Worm (Caenorhabditis elegans): Measurements from ENCODE around the gene F22E12.1.

The F22E12.1 gene

ce11 chrV:10410030-10410713 is 47.0 kb downstream of the F22E12.1 start, which contains the start of gene F15H10.12:
F15H10.12 (minus strand) TSS chrV:10410080.
- TF ChIP-seq isw-1 (GFP tag; IDR thresholded peaks at IDR 0.05) (no peak), ces-1 (GFP tag; optimal IDR thresholded peaks at IDR 0.05) (no peak), ceh-63 (GFP tag; optimal IDR thresholded peaks at IDR 0.05) (no peak), fkh-8 (tag; optimal IDR thresholded peaks at IDR 0.05) (no peak), tlp-1 (tag; optimal IDR thresholded peaks at IDR 0.05) (no peak), egl-27 (tag; optimal IDR thresholded peaks at IDR 0.05) (no peak), egl-13 (tag; optimal IDR thresholded peaks at IDR 0.05) (no peak), ceh-82 (tag; optimal IDR thresholded peaks at IDR 0.05) (no peak), snu-23 (GFP tag; optimal IDR thresholded peaks at IDR 0.05) (no peak), lsy-2 (tag; optimal IDR thresholded peaks at IDR 0.05) (no peak), C04F5.9 (tag; optimal IDR thresholded peaks at IDR 0.05) (no peak), dpl-1 (GFP tag; optimal IDR thresholded peaks at IDR 0.05) (no peak), sox-4 (tag; optimal IDR thresholded peaks at IDR 0.05) (no peak)

- TF ChIP-seq hlh-17 (GFP tag; optimal IDR thresholded peaks at IDR 0.05; ENCODE audit: borderline replicate concordance): no peak
- TF ChIP-seq ceh-82 (tag; optimal IDR thresholded peaks at IDR 0.05): no peak
- TF ChIP-seq fkh-10 (GFP tag; optimal IDR thresholded peaks at IDR 0.05): no peak
- no peak for TF ChIP-seq snu-23 (GFP tag; optimal IDR thresholded peaks at IDR 0.05)
- no peak for TF ChIP-seq C34B4.2 (tag; optimal IDR thresholded peaks at IDR 0.05)
- TF ChIP-seq elt-3 (tag; optimal IDR thresholded peaks at IDR 0.05): no peak
- no peak for TF ChIP-seq tlp-1 (tag; optimal IDR thresholded peaks at IDR 0.05)
- TF ChIP-seq ztf-11 (tag; optimal IDR thresholded peaks at IDR 0.05): no peak
- no peak for TF ChIP-seq skn-1 (tag; optimal IDR thresholded peaks at IDR 0.05)
- no peak for TF ChIP-seq ceh-63 (GFP tag; optimal IDR thresholded peaks at IDR 0.05)
- TF ChIP-seq snpc-4 (tag; optimal IDR thresholded peaks at IDR 0.05): no peak
- no peak for TF ChIP-seq sptf-1 (tag; optimal IDR thresholded peaks at IDR 0.05)
These were observed 50.8 kb downstream of the F22E12.1 start, which contains the start of gene F15H10.7 for ce11 chrV:10406313-10406712. F15H10.7 (minus strand) TSS chrV:10406413.

DNA sequence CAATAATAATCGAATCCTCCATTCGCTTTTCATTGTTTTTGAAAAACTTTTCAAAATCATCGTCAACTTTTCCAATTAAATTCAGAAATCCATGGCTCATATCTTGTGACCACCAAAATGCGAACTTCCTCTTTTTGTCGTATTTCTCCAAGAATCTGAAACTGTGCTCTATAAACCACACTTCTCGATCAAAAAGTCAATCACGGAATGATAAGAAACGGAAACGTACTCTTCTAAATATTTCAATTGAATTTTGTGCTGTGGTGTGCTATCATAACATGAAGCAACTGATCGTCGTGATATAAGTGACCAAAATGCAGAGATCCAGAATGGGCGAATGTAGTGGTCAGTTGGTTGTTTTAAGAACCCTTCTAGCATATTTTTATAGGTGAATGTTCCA is 52.4 kb downstream of the F22E12.1 start:
- no peak for TF ChIP-seq mdl-1 (tag; optimal IDR thresholded peaks at IDR 0.05)
- no peak for TF ChIP-seq ama-1 (optimal IDR thresholded peaks at IDR 0.05)
- TF ChIP-seq nhr-237 (tag; optimal IDR thresholded peaks at IDR 0.05): no peak
- no peak for TF ChIP-seq fos-1 (tag; optimal IDR thresholded peaks at IDR 0.05)
- TF ChIP-seq nhr-47 (tag; optimal IDR thresholded peaks at IDR 0.05): no peak
- TF ChIP-seq ets-5 (GFP tag; IDR thresholded peaks at IDR 0.05): no peak
- TF ChIP-seq nhr-90 (tag; optimal IDR thresholded peaks at IDR 0.05; ENCODE audit: poor library complexity): no peak
